Worm (Caenorhabditis elegans): ENCODE results near the gene cpx-2.

- TF ChIP-seq aly-1 (tag; optimal IDR thresholded peaks at IDR 0.05) = no peak
- no peak for TF ChIP-seq tbx-11 (GFP tag; IDR thresholded peaks at IDR 0.05)
- TF ChIP-seq F13C5.2 (tag; optimal IDR thresholded peaks at IDR 0.05) = no peak
- TF ChIP-seq flt-1 (GFP tag; IDR thresholded peaks at IDR 0.05) = no peak
- no peak for TF ChIP-seq ama-1 (optimal IDR thresholded peaks at IDR 0.05)
- no peak for TF ChIP-seq pes-1 (GFP tag; IDR thresholded peaks at IDR 0.05)
- TF ChIP-seq tbx-37 (GFP tag; conservative IDR thresholded peaks at IDR 0.05) = no peak
- TF ChIP-seq B0310.2 (tag; optimal IDR thresholded peaks at IDR 0.05) = no peak
Observed at ce11 chrX:13071120-13071519, at the start of gene cpx-2.

All from whole organism, early embryonic.